Worm (Caenorhabditis elegans) whole organism, late embryonic: ENCODE data around the gene galt-1.

Source experiments
- dve-1 ChIP-seq: sonication (generic microtip); optimal IDR thresholded peaks from 2 replicates; lab custom pipeline; 2017; ENCODE audit warnings: antibody characterized with exemption, mild to moderate bottlenecking, missing genetic modification characterization, missing compliant biosample characterization
- elt-2 ChIP-seq: sonication (generic microtip); optimal IDR thresholded peaks from 2 replicates; lab custom pipeline; 2016; ENCODE audit warnings: missing genetic modification reagents, missing genetic modification characterization, missing compliant biosample characterization
- fkh-10 ChIP-seq: fragments of 150-350 bp; optimal IDR thresholded peaks from 2 replicates; lab custom pipeline; 2014; ENCODE audit warnings: missing biosample characterization, missing genetic modification reagents, missing genetic modification characterization
- lin-11 ChIP-seq: fragments of 200-800 bp; sonication (Bioruptor generic); optimal IDR thresholded peaks from 2 replicates; lab custom pipeline; 2018; ENCODE audit warnings: mild to moderate bottlenecking, missing genetic modification characterization, missing compliant biosample characterization
- pat-9 ChIP-seq: fragments of 200-800 bp; sonication (Bioruptor generic); optimal IDR thresholded peaks from 2 replicates; lab custom pipeline; 2018; ENCODE audit warnings: mild to moderate bottlenecking, missing genetic modification characterization, moderate library complexity, missing compliant biosample characterization

DNA sequence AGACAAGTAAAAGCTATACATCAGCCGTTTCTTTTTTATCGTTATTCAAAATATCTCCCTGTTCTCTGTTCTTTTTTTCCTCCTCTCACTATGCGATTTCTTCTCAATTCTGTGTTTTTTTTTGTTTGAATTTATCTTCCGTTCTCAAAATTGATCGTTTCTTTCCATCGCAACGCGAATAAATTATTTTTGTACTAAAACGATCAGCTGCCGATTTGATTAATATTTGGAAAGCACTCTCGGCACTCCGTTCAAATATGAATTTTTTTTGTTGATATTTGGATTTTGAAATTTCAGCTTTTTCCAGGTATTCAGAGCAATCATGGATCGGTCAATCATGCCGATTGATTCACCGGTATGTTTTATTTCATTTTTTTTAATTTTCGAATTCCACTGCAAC is 12.5 kb downstream of the galt-1 start, which contains the start of gene pst-1:
- TF ChIP-seq elt-2 (tag; lab: Kevin White, UChicago) (no peak), dve-1 (tag; lab: Kevin White, UChicago) (no peak), fkh-10 (GFP tag; lab: Kevin White, UChicago) (no peak), pat-9 (no peak), lin-11 (tag; lab: Kevin White, UChicago) (no peak)
